Fruit fly (Drosophila melanogaster) whole organism, embryonic: ENCODE results near the gene Chchd2.

Experiments used
- Atf-2 ChIP-seq: fragments of 200-800 bp; sonication (Bioruptor generic); optimal IDR thresholded peaks from 2 replicates; lab custom pipeline; 2016; ENCODE audit warnings: missing biosample characterization, missing genetic modification characterization
- BEAF-32 ChIP-seq: fragments of 200-800 bp; sonication (Bioruptor generic); optimal IDR thresholded peaks from 3 replicates; lab custom pipeline; 2017; ENCODE audit warnings: missing biosample characterization, missing genetic modification characterization, mild to moderate bottlenecking, moderate library complexity, missing genetic modification reagents
- CG1024 ChIP-seq: fragments of 200-800 bp; sonication (Bioruptor generic); IDR thresholded peaks from 2 replicates; pipeline ENCODE4 v1.3.6; 2022; ENCODE audit warnings: missing biosample characterization, missing genetic modification characterization
- CG10274 ChIP-seq: fragments of 200-800 bp; sonication (Bioruptor generic); optimal IDR thresholded peaks from 3 replicates; lab custom pipeline; 2017; ENCODE audit warnings: missing biosample characterization, mild to moderate bottlenecking, missing genetic modification characterization
- CG10654 ChIP-seq: fragments of 200-800 bp; sonication (Bioruptor generic); optimal IDR thresholded peaks from 2 replicates; lab custom pipeline; 2016; ENCODE audit warnings: missing biosample characterization, missing genetic modification characterization
- CG11723 ChIP-seq: fragments of 200-800 bp; sonication (Bioruptor generic); optimal IDR thresholded peaks from 2 replicates; lab custom pipeline; 2017; ENCODE audit warnings: missing biosample characterization, mild to moderate bottlenecking, missing genetic modification characterization
- CG12071 ChIP-seq: fragments of 200-800 bp; sonication (Bioruptor generic); optimal IDR thresholded peaks from 3 replicates; lab custom pipeline; 2018; ENCODE audit warnings: missing biosample characterization, mild to moderate bottlenecking, missing genetic modification characterization
- CG13424 ChIP-seq: fragments of 200-800 bp; sonication (Bioruptor generic); optimal IDR thresholded peaks from 2 replicates; lab custom pipeline; 2019; ENCODE audit warnings: missing biosample characterization, mild to moderate bottlenecking, missing genetic modification characterization, moderate library complexity
- CG13624 ChIP-seq: fragments of 200-800 bp; sonication (Bioruptor generic); optimal IDR thresholded peaks from 2 replicates; lab custom pipeline; 2016; ENCODE audit warnings: missing biosample characterization, missing genetic modification characterization
- CG14710 ChIP-seq: fragments of 200-800 bp; sonication (Bioruptor generic); optimal IDR thresholded peaks from 3 replicates; lab custom pipeline; 2019; ENCODE audit warnings: missing biosample characterization, mild to moderate bottlenecking, missing genetic modification characterization, moderate library complexity
- CG14965 ChIP-seq: fragments of 200-800 bp; sonication (Bioruptor generic); optimal IDR thresholded peaks from 2 replicates; lab custom pipeline; 2016; ENCODE audit warnings: missing biosample characterization, missing genetic modification characterization, borderline replicate concordance
- CG1603 ChIP-seq: fragments of 200-800 bp; sonication (Bioruptor generic); optimal IDR thresholded peaks from 2 replicates; lab custom pipeline; 2019; ENCODE audit warnings: missing biosample characterization, mild to moderate bottlenecking, missing genetic modification characterization, moderate library complexity
- CG2129 ChIP-seq: fragments of 200-800 bp; sonication (Bioruptor generic); IDR thresholded peaks from 2 replicates; pipeline ENCODE4 v1.3.6; 2022; ENCODE audit warnings: missing biosample characterization, missing genetic modification characterization; ENCODE audit not compliant: partially characterized antibody
- CG2875 ChIP-seq: fragments of 200-800 bp; sonication (Bioruptor generic); optimal IDR thresholded peaks from 2 replicates; lab custom pipeline; 2017; ENCODE audit warnings: missing biosample characterization, mild to moderate bottlenecking, missing genetic modification characterization, missing genetic modification reagents
- CG3838 ChIP-seq: fragments of 200-800 bp; sonication (Bioruptor generic); optimal IDR thresholded peaks from 3 replicates; lab custom pipeline; 2016; ENCODE audit warnings: missing biosample characterization, missing genetic modification characterization
- CG4707 ChIP-seq: fragments of 200-800 bp; sonication (Bioruptor generic); optimal IDR thresholded peaks from 2 replicates; lab custom pipeline; 2018; ENCODE audit warnings: missing biosample characterization, mild to moderate bottlenecking, missing genetic modification characterization, moderate library complexity
- CG6765 ChIP-seq: fragments of 200-800 bp; sonication (Bioruptor generic); optimal IDR thresholded peaks from 3 replicates; lab custom pipeline; 2017; ENCODE audit warnings: missing biosample characterization, mild to moderate bottlenecking, missing genetic modification characterization
- CG7839 ChIP-seq: fragments of 200-800 bp; sonication (Bioruptor generic); optimal IDR thresholded peaks from 3 replicates; lab custom pipeline; 2018; ENCODE audit warnings: missing biosample characterization, mild to moderate bottlenecking, missing genetic modification characterization, moderate library complexity
- CG7963 ChIP-seq: fragments of 200-800 bp; sonication (Bioruptor generic); IDR thresholded peaks from 3 replicates; pipeline ENCODE4 v1.3.6; 2022; ENCODE audit warnings: missing biosample characterization, missing genetic modification characterization; ENCODE audit not compliant: partially characterized antibody
- CG8944 ChIP-seq: fragments of 200-800 bp; sonication (Bioruptor generic); optimal IDR thresholded peaks from 3 replicates; lab custom pipeline; 2016; ENCODE audit warnings: missing biosample characterization, missing genetic modification characterization
- Dip2 ChIP-seq: fragments of 200-800 bp; sonication (Bioruptor generic); IDR thresholded peaks from 2 replicates; pipeline ENCODE4 v1.3.6; 2022; ENCODE audit warnings: missing biosample characterization, missing genetic modification characterization
- Dll ChIP-seq: fragments of 200-800 bp; sonication (Bioruptor generic); IDR thresholded peaks from 4 replicates; pipeline ENCODE4 v1.3.6; 2022; ENCODE audit warnings: missing biosample characterization, missing genetic modification characterization; ENCODE audit not compliant: partially characterized antibody
- Doc2 ChIP-seq: fragments of 200-800 bp; sonication (Bioruptor generic); IDR thresholded peaks from 2 replicates; pipeline ENCODE4 v1.3.6; 2022; ENCODE audit warnings: missing biosample characterization, missing genetic modification characterization
- Ets97D ChIP-seq: fragments of 200-800 bp; sonication (Bioruptor generic); optimal IDR thresholded peaks from 3 replicates; lab custom pipeline; 2016; ENCODE audit warnings: missing biosample characterization, missing genetic modification characterization
- HLH4C ChIP-seq: fragments of 200-800 bp; sonication (Bioruptor generic); IDR thresholded peaks from 3 replicates; pipeline ENCODE4 v1.3.6; 2022; ENCODE audit warnings: missing biosample characterization, missing genetic modification characterization; ENCODE audit not compliant: partially characterized antibody
- HLHmδ ChIP-seq: fragments of 200-800 bp; sonication (Bioruptor generic); optimal IDR thresholded peaks from 2 replicates; lab custom pipeline; 2018; ENCODE audit warnings: missing biosample characterization, mild to moderate bottlenecking, missing genetic modification characterization, moderate library complexity
- Hr3 ChIP-seq: fragments of 200-800 bp; sonication (Bioruptor generic); optimal IDR thresholded peaks from 3 replicates; lab custom pipeline; 2016; ENCODE audit warnings: missing biosample characterization, missing genetic modification characterization
- Nf-YB ChIP-seq: fragments of 200-800 bp; sonication (Bioruptor generic); optimal IDR thresholded peaks from 3 replicates; lab custom pipeline; 2019; ENCODE audit warnings: missing biosample characterization, mild to moderate bottlenecking, missing genetic modification characterization, moderate library complexity
- Side ChIP-seq: fragments of 200-800 bp; sonication (Bioruptor generic); optimal IDR thresholded peaks from 2 replicates; lab custom pipeline; 2016; ENCODE audit warnings: missing biosample characterization, missing genetic modification characterization
- Sin3A ChIP-seq: fragments of >200 bp; optimal IDR thresholded peaks from 2 replicates; lab custom pipeline; 2018
- Sox100B ChIP-seq: fragments of 200-800 bp; sonication (Bioruptor generic); optimal IDR thresholded peaks from 3 replicates; lab custom pipeline; 2018; ENCODE audit warnings: missing biosample characterization, mild to moderate bottlenecking, missing genetic modification characterization
- ab ChIP-seq: fragments of 200-800 bp; sonication (Bioruptor generic); optimal IDR thresholded peaks from 2 replicates; lab custom pipeline; 2016; ENCODE audit warnings: missing biosample characterization, missing genetic modification characterization
- crol ChIP-seq: fragments of 200-800 bp; sonication (Bioruptor generic); IDR thresholded peaks from 2 replicates; pipeline ENCODE4 v1.3.6; 2022; ENCODE audit warnings: missing biosample characterization, missing genetic modification characterization
- disco-r ChIP-seq: fragments of 200-800 bp; sonication (Bioruptor generic); optimal IDR thresholded peaks from 2 replicates; lab custom pipeline; 2016; ENCODE audit warnings: missing biosample characterization, missing genetic modification characterization
- esg ChIP-seq: fragments of 200-800 bp; sonication (Bioruptor generic); conservative IDR thresholded peaks from 2 replicates; pipeline ENCODE4 v1.3.6; 2022; ENCODE audit warnings: missing biosample characterization, missing genetic modification characterization
- eyg ChIP-seq: fragments of 200-800 bp; sonication (Bioruptor generic); optimal IDR thresholded peaks from 3 replicates; lab custom pipeline; 2016; ENCODE audit warnings: missing biosample characterization, missing genetic modification characterization
- fru ChIP-seq: fragments of >200 bp; optimal IDR thresholded peaks from 2 replicates; lab custom pipeline; 2017
- gsb-n ChIP-seq: fragments of 200-800 bp; sonication (Bioruptor generic); optimal IDR thresholded peaks from 3 replicates; lab custom pipeline; 2018; ENCODE audit warnings: missing biosample characterization, mild to moderate bottlenecking, missing genetic modification characterization
- h ChIP-seq: fragments of >200 bp; optimal IDR thresholded peaks from 2 replicates; lab custom pipeline; 2017
- jumu ChIP-seq: fragments of 200-800 bp; sonication (Bioruptor generic); optimal IDR thresholded peaks from 3 replicates; lab custom pipeline; 2016; ENCODE audit warnings: missing biosample characterization, missing genetic modification characterization
- kah ChIP-seq: fragments of 200-800 bp; sonication (Bioruptor generic); optimal IDR thresholded peaks from 2 replicates; lab custom pipeline; 2018; ENCODE audit warnings: missing biosample characterization, mild to moderate bottlenecking, missing genetic modification characterization
- maf-S ChIP-seq: fragments of 200-800 bp; sonication (Bioruptor generic); optimal IDR thresholded peaks from 2 replicates; lab custom pipeline; 2016; ENCODE audit warnings: missing biosample characterization, missing genetic modification characterization
- mam ChIP-seq: fragments of 200-800 bp; sonication (Bioruptor generic); optimal IDR thresholded peaks from 3 replicates; lab custom pipeline; 2016; ENCODE audit warnings: missing biosample characterization, missing genetic modification characterization
- org-1 ChIP-seq: fragments of 200-800 bp; sonication (Bioruptor generic); optimal IDR thresholded peaks from 2 replicates; lab custom pipeline; 2017; ENCODE audit warnings: missing biosample characterization, missing genetic modification characterization
- pb ChIP-seq: fragments of 200-800 bp; sonication (Bioruptor generic); optimal IDR thresholded peaks from 3 replicates; lab custom pipeline; 2016; ENCODE audit warnings: missing biosample characterization, missing genetic modification characterization
- phol ChIP-seq: fragments of 200-800 bp; sonication (Bioruptor generic); optimal IDR thresholded peaks from 3 replicates; lab custom pipeline; 2018; ENCODE audit warnings: missing biosample characterization, mild to moderate bottlenecking, missing genetic modification characterization, moderate library complexity
- pum ChIP-seq: fragments of 200-800 bp; sonication (Bioruptor generic); optimal IDR thresholded peaks from 2 replicates; lab custom pipeline; 2016; ENCODE audit warnings: missing biosample characterization, missing genetic modification characterization
- rib ChIP-seq: fragments of 200-800 bp; sonication (Bioruptor generic); IDR thresholded peaks from 2 replicates; pipeline ENCODE4 v1.3.6; 2022; ENCODE audit warnings: missing biosample characterization, missing genetic modification characterization
- seq ChIP-seq: fragments of 200-800 bp; sonication (Bioruptor generic); IDR thresholded peaks from 2 replicates; pipeline ENCODE4 v1.3.6; 2022; ENCODE audit warnings: missing biosample characterization, missing genetic modification characterization
- zen2 ChIP-seq: fragments of 200-800 bp; sonication (Bioruptor generic); IDR thresholded peaks from 3 replicates; pipeline ENCODE4 v1.3.6; 2022; ENCODE audit warnings: missing biosample characterization, missing genetic modification characterization; ENCODE audit not compliant: partially characterized antibody
- zfh1 ChIP-seq: fragments of 200-800 bp; sonication (Bioruptor generic); IDR thresholded peaks from 3 replicates; pipeline ENCODE4 v1.3.6; 2022; ENCODE audit warnings: missing biosample characterization, missing genetic modification characterization

Gene Chchd2

dm6 chrX:17175558-17176189 is 26.9 kb downstream of the Chchd2 start (continued):
- TF ChIP-seq Dip2 (GFP tag; lab: Robert Waterston, UW) (peak; percentile 53; the same call in 1 of the 2 replicates), HLHmδ (no peak), crol (no peak), Hr3 (GFP tag; lab: Kevin White, UChicago) (peak; percentile 7), jumu (no peak), Sin3A (lab: Kevin White, UChicago) (no peak), ab (GFP tag; lab: Kevin White, UChicago) (no peak), BEAF-32 (GFP tag; lab: Kevin White, UChicago) (no peak), eyg (GFP tag; lab: Kevin White, UChicago) (no peak), Dll (no peak), CG11723 (no peak), zen2 (no peak), CG7963 (GFP tag; lab: Robert Waterston, UW) (0 out of 3 replicates have a peak, but pooled peaks have one; percentile 10), h (lab: Kevin White, UChicago) (no peak), CG13424 (tag; lab: Kevin White, UChicago) (peak; percentile 18), maf-S (GFP tag; lab: Kevin White, UChicago) (peak; percentile 22), CG2129 (GFP tag; lab: Robert Waterston, UW) (no peak), gsb-n (tag; lab: Kevin White, UChicago) (no peak), seq (GFP tag; lab: Robert Waterston, UW) (no peak), disco-r (GFP tag; lab: Kevin White, UChicago) (no peak), CG2875 (no peak), CG14710 (tag; lab: Kevin White, UChicago) (peak; percentile 10), rib (GFP tag; lab: Robert Waterston, UW) (no peak), CG12071 (GFP tag; lab: Kevin White, UChicago) (no peak), CG3838 (peak; percentile 23), CG10274 (no peak), Doc2 (GFP tag; lab: Robert Waterston, UW) (no peak), CG7839 (tag; lab: Kevin White, UChicago) (peak; percentile 27), org-1 (no peak), esg (GFP tag; lab: Robert Waterston, UW) (no peak), zfh1 (GFP tag; lab: Robert Waterston, UW) (no peak), CG1024 (no peak), fru (lab: Kevin White, UChicago) (no peak), pb (GFP tag; lab: Kevin White, UChicago) (no peak), CG13624 (no peak), CG4707 (no peak), Nf-YB (GFP tag; lab: Kevin White, UChicago) (peak; percentile 41), CG14965 (GFP tag; lab: Kevin White, UChicago) (no peak), CG8944 (GFP tag; lab: Kevin White, UChicago) (peak; percentile 33), pum (peak; percentile 6), CG10654 (no peak), Atf-2 (no peak), kah (GFP tag; lab: Kevin White, UChicago) (no peak), CG1603 (tag; lab: Kevin White, UChicago) (peak; percentile 52), mam (GFP tag; lab: Kevin White, UChicago) (peak; percentile 35), Ets97D (peak; percentile 1), HLH4C (no peak), CG6765 (no peak), Side (GFP tag; lab: Kevin White, UChicago) (no peak), phol (no peak), Sox100B (GFP tag; lab: Kevin White, UChicago) (no peak)
